Fruit fly (Drosophila melanogaster) whole organism, wandering third instar larva: ENCODE measurements around the gene Lkb1.

ENCODE experiments used
- CG9705 ChIP-seq: fragments of 200-800 bp; sonication (Bioruptor generic); optimal IDR thresholded peaks from 2 replicates; lab custom pipeline; 2018; ENCODE audit warnings: missing biosample characterization, mild to moderate bottlenecking, missing genetic modification characterization
- CrebA ChIP-seq: fragments of 200-800 bp; sonication (Bioruptor generic); optimal IDR thresholded peaks from 2 replicates; lab custom pipeline; 2016; ENCODE audit warnings: missing biosample characterization, mild to moderate bottlenecking, missing genetic modification characterization, borderline replicate concordance
- Dfd ChIP-seq: fragments of >200 bp; optimal IDR thresholded peaks from 2 replicates; lab custom pipeline; 2017; ENCODE audit warnings: missing biosample characterization, missing genetic modification characterization
- Hr78 ChIP-seq: fragments of >200 bp; optimal IDR thresholded peaks from 2 replicates; lab custom pipeline; 2017; ENCODE audit warnings: missing biosample characterization, missing genetic modification characterization
- Jra ChIP-seq: sonication (Bioruptor generic); optimal IDR thresholded peaks from 2 replicates; lab custom pipeline; 2016; ENCODE audit warnings: missing biosample characterization, missing genetic modification characterization
- Rel ChIP-seq, 2 experiments: fragments of 200-800 bp; sonication (Bioruptor generic) in 1 of 2; optimal IDR thresholded peaks; 2 replicates in 1 of 2; 3 replicates in 1 of 2; lab custom pipeline; 2016 to 2019; ENCODE audit warnings: mild to moderate bottlenecking in 2 of 2, missing biosample characterization in 2 of 2, missing genetic modification characterization in 2 of 2, moderate library complexity in 1 of 2
- Sp1 ChIP-seq: fragments of 200-800 bp; sonication (Bioruptor generic); optimal IDR thresholded peaks from 3 replicates; lab custom pipeline; 2019; ENCODE audit warnings: missing biosample characterization, mild to moderate bottlenecking, missing genetic modification characterization, moderate library complexity
- sv ChIP-seq: fragments of 200-800 bp; sonication (Bioruptor generic); optimal IDR thresholded peaks from 3 replicates; lab custom pipeline; 2016; ENCODE audit warnings: missing biosample characterization, missing genetic modification characterization

Lkb1 gene

dm6 chr3R:13724029-13724638, 47.8 kb downstream of the Lkb1 start:
- no peak for TF ChIP-seq Jra (GFP tag; lab: Kevin White, UChicago)

- TF ChIP-seq Sp1 (GFP tag; lab: Kevin White, UChicago) = no peak
- TF ChIP-seq Hr78 (GFP tag; lab: Kevin White, UChicago) = no peak
- no peak for TF ChIP-seq CG9705 (GFP tag; lab: Kevin White, UChicago)
- TF ChIP-seq CrebA (GFP tag; lab: Kevin White, UChicago) = no peak
- no peak for TF ChIP-seq Rel (GFP tag; optimal IDR thresholded peaks at IDR 0.05; lab: Kevin White, UChicago)
- TF ChIP-seq Rel (tag; optimal IDR thresholded peaks at IDR 0.05; lab: Kevin White, UChicago) = no peak
- no peak for TF ChIP-seq sv (GFP tag; lab: Kevin White, UChicago)
Observed at dm6 chr3R:13726795-13727194, 50.4 kb downstream of the Lkb1 start.

dm6 chr3R:13728897-13729296, 52.5 kb downstream of the Lkb1 start:
- TF ChIP-seq Dfd (no peak), Sp1 (GFP tag; lab: Kevin White, UChicago) (no peak)
- TF ChIP-seq, all 38 proteins: peak for 0
